Worm (Caenorhabditis elegans): ENCODE results near the gene dhs-13.

- TF ChIP-seq ztf-11 (tag; optimal IDR thresholded peaks at IDR 0.05) (no peak), M03D4.4 (tag; optimal IDR thresholded peaks at IDR 0.05) (no peak), flh-1 (GFP tag; optimal IDR thresholded peaks at IDR 0.05) (no peak), unc-62 (GFP tag; optimal IDR thresholded peaks at IDR 0.05) (no peak)
Measured at ce11 chrV:1751449-1751848, 20.1 kb downstream of the dhs-13 start, which contains the start of gene srh-199.

All from whole organism, mixed stage, embryonic.